Fruit fly (Drosophila melanogaster) whole organism, pupa: ENCODE measurements around the gene Spn75F.

Experiments used
- CG13204 ChIP-seq: fragments of 200-800 bp; sonication (Bioruptor generic); optimal IDR thresholded peaks from 2 replicates; lab custom pipeline; 2018; ENCODE audit warnings: missing biosample characterization, mild to moderate bottlenecking, missing genetic modification characterization, moderate library complexity
- CG17806 ChIP-seq: fragments of 200-800 bp; sonication (Bioruptor generic); optimal IDR thresholded peaks from 2 replicates; lab custom pipeline; 2018; ENCODE audit warnings: missing biosample characterization, mild to moderate bottlenecking, missing genetic modification characterization, moderate library complexity
- fd96Ca ChIP-seq: fragments of 200-800 bp; sonication (Bioruptor generic); IDR thresholded peaks from 3 replicates; pipeline ENCODE4 v1.3.6; 2022; ENCODE audit warnings: missing biosample characterization, missing genetic modification characterization
- gl ChIP-seq: fragments of 200-800 bp; sonication (Bioruptor generic); optimal IDR thresholded peaks from 2 replicates; lab custom pipeline; 2018; ENCODE audit warnings: missing biosample characterization, mild to moderate bottlenecking, missing genetic modification characterization
- rn ChIP-seq: fragments of 200-800 bp; sonication (Bioruptor generic); IDR thresholded peaks from 2 replicates; pipeline ENCODE4 v1.3.6; 2022; ENCODE audit warnings: missing biosample characterization, missing genetic modification characterization

DNA sequence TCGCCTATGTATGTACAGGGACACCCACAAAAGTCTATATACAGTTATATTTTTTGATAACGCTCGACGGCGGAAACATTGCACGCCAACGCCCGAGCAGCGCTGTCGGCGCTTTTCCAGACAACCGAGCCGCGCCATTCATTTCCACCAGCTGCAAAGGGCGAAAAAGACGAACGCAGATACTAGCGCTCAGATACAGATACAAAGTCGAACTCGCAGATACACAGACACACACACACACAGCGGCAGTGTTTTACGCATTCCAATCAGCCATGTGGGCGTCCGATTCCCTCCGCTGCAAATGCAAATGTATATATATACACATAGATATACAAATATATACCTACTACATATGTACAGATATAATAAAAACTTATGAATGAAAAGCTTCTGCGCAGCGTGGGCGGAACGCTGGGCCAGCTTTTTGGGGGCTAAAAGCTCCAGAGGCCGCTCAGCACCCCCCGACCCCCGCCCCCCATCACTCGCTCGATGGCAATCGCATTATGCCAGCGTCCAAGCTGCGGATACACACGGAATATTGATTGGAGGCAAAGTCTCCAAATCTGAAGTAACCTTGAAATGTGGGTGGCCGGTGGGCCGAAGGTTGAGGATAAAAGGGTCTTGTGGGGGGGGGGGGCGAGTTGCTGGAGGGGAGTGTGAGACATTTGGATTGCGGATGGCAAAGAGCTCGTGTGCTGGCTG, 37.9 kb downstream of the Spn75F start:
- TF ChIP-seq rn (no peak), gl (peak; percentile 8), CG17806 (no peak), fd96Ca (GFP tag; lab: Robert Waterston, UW) (peak; percentile 37; the same call in 2 of the 3 replicates), CG13204 (GFP tag; lab: Kevin White, UChicago) (peak; percentile 87)
